Worm (Caenorhabditis elegans) whole organism, L4/young adult: ENCODE results near the gene Y37D8A.4.

ENCODE experiments used
- dao-5 ChIP-seq: sonication (generic microtip); optimal IDR thresholded peaks from 2 replicates; lab custom pipeline; 2016; ENCODE audit warnings: missing genotype, missing genetic modification characterization, moderate library complexity, missing compliant biosample characterization
- him-1 ChIP-seq: sonication (generic microtip); optimal IDR thresholded peaks from 2 replicates; lab custom pipeline; 2016; ENCODE audit warnings: missing genotype, missing genetic modification reagents, missing genetic modification characterization, missing compliant biosample characterization

ce11 chrIII:12800529-12800928, 38.2 kb downstream of the Y37D8A.4 start:
- TF ChIP-seq him-1 (tag; lab: Kevin White, UChicago) (no peak), dao-5 (no peak)
